Worm (Caenorhabditis elegans) whole organism, midembryonic: ENCODE data around the gene vab-8.

ENCODE experiments used
- cog-1 ChIP-seq: sonication (generic microtip); optimal IDR thresholded peaks from 2 replicates; lab custom pipeline; 2016; ENCODE audit warnings: missing genetic modification characterization, missing compliant biosample characterization
- flt-1 ChIP-seq: fragments of 200-800 bp; sonication (Bioruptor generic); IDR thresholded peaks from 2 replicates; pipeline ENCODE4 v1.3.6; 2022; ENCODE audit warnings: missing genetic modification characterization, missing compliant biosample characterization
- klf-2 ChIP-seq: fragments of 200-800 bp; sonication (Bioruptor generic); conservative IDR thresholded peaks from 2 replicates; pipeline ENCODE4 v1.3.6; 2022; ENCODE audit warnings: missing genetic modification reagents, missing genetic modification characterization, missing compliant biosample characterization
- med-1 ChIP-seq: sonication (generic microtip); optimal IDR thresholded peaks from 2 replicates; lab custom pipeline; 2017; ENCODE audit warnings: missing genetic modification characterization, mild to moderate bottlenecking, missing compliant biosample characterization, antibody characterized with exemption, missing genetic modification reagents; ENCODE audit not compliant: insufficient read depth
- tab-1 ChIP-seq: fragments of 200-800 bp; sonication (Bioruptor generic); IDR thresholded peaks from 2 replicates; pipeline ENCODE4 v1.3.6; 2022; ENCODE audit warnings: missing genetic modification characterization, missing compliant biosample characterization
- ztf-29 ChIP-seq: fragments of 200-800 bp; sonication (Bioruptor generic); IDR thresholded peaks from 2 replicates; pipeline ENCODE4 v1.3.6; 2022; ENCODE audit warnings: missing genetic modification reagents, missing genetic modification characterization, missing compliant biosample characterization

- no peak for TF ChIP-seq tab-1 (GFP tag; lab: Robert Waterston, UW)
- TF ChIP-seq flt-1 (GFP tag; lab: Robert Waterston, UW) = no peak
- no peak for TF ChIP-seq med-1 (GFP tag; lab: Kevin White, UChicago)
- TF ChIP-seq cog-1 (tag; lab: Kevin White, UChicago) = no peak
- TF ChIP-seq ztf-29 = no peak
- no peak for TF ChIP-seq klf-2 (GFP tag; lab: Robert Waterston, UW)
These were observed at the start of gene vab-8 for ce11 chrV:12213027-12213426.
